Worm (Caenorhabditis elegans): ENCODE measurements around the gene ckr-2.

ce11 chrIII:1982597-1983244 lies 38.7 kb downstream of the ckr-2 start, which contains the start of gene srd-66:
- TF ChIP-seq mep-1 (tag; optimal IDR thresholded peaks at IDR 0.05) (no peak), lin-13 (tag; optimal IDR thresholded peaks at IDR 0.05) (no peak), mls-2 (tag; optimal IDR thresholded peaks at IDR 0.05) (no peak), nhr-237 (tag; optimal IDR thresholded peaks at IDR 0.05) (no peak), blmp-1 (tag; optimal IDR thresholded peaks at IDR 0.05) (no peak), pha-4 (tag; optimal IDR thresholded peaks at IDR 0.05) (no peak)

Data from whole organism, mixed stage, embryonic.